Fruit fly (Drosophila melanogaster): ENCODE results near the gene ncm.
A peak's percentile ranks its signal among the peaks of the same experiment; 100 is the strongest.

The ncm gene

DNA sequence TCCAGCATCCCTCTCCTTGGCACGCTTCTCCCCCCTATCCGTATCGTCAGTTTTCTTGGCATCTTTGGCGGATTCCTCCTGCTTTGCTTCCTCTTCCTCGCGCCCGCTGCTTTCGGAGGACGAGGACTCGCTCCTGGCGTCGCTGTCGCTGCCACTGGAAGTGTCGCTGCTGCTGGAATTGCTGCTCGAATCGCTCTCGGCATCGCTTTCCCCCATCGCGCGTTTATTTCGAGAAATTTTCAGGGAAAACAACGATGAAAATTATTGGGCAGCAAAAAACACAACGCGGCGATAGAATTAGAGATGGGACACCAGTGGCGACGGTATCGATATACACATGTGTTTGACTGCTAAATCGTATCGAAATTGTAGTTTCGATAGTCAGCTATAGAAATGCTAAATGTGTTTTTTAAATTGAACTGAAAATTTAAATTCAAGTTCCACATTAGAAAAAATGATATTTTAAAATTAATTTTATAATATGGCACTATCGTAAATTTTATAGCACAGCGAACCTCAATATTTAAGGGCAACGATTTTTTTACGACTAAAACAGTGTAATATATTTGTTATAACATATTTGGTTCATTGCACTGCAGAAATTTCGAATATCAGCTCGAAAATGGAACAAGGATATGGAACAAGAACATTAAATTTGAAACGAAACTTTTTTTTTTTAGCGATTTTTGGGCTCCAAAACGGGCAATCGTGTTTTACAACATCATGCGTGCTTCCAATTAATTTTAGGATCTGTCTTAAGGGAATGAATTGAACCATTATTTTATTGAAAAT lies at the start of gene ncm (continued):
- TF ChIP-seq CG18262 (tag; optimal IDR thresholded peaks at IDR 0.05) (peak; percentile 33), Ets97D (GFP tag; optimal IDR thresholded peaks at IDR 0.05) (no peak), danr (GFP tag; IDR thresholded peaks at IDR 0.05) (no peak), D (optimal IDR thresholded peaks at IDR 0.05) (no peak), D (GFP tag; optimal IDR thresholded peaks at IDR 0.05) (no peak), CG2678 (tag; optimal IDR thresholded peaks at IDR 0.05) (no peak), CG7963 (GFP tag; IDR thresholded peaks at IDR 0.05; ENCODE audit: partially characterized antibody) (peak; percentile 68), CG8924 (tag; optimal IDR thresholded peaks at IDR 0.05) (no peak), repo (GFP tag; optimal IDR thresholded peaks at IDR 0.05) (no peak), unc-4 (GFP tag; IDR thresholded peaks at IDR 0.05; ENCODE audit: partially characterized antibody) (peak; percentile 91), jumu (GFP tag; optimal IDR thresholded peaks at IDR 0.05) (no peak), lola (GFP tag; optimal IDR thresholded peaks at IDR 0.05) (peak in 1 of 3 experiments; percentile 3), CG10979 (tag; optimal IDR thresholded peaks at IDR 0.05) (no peak), hth (optimal IDR thresholded peaks at IDR 0.05) (no peak), seq (GFP tag; IDR thresholded peaks at IDR 0.05) (no peak), caup (GFP tag; optimal IDR thresholded peaks at IDR 0.05; ENCODE audit: severe bottlenecking) (no peak), CG33557 (GFP tag; optimal IDR thresholded peaks at IDR 0.05) (peak; percentile 8), HmgZ (tag; optimal IDR thresholded peaks at IDR 0.05) (peak; percentile 37), CG6813 (GFP tag; optimal IDR thresholded peaks at IDR 0.05) (no peak), twi (tag; optimal IDR thresholded peaks at IDR 0.05) (no peak), pho (GFP tag; optimal IDR thresholded peaks at IDR 0.05) (no peak), CG13624 (GFP tag; optimal IDR thresholded peaks at IDR 0.05) (no peak), NFAT (GFP tag; IDR thresholded peaks at IDR 0.05) (no peak), salm (tag; optimal IDR thresholded peaks at IDR 0.05) (no peak), chinmo (GFP tag; IDR thresholded peaks at IDR 0.05; ENCODE audit: partially characterized antibody) (peak; percentile 92; the same call in 3 of the 4 replicates), CG11085 (GFP tag; IDR thresholded peaks at IDR 0.05) (no peak), CG16863 (GFP tag; optimal IDR thresholded peaks at IDR 0.05) (no peak), CG30020 (tag; optimal IDR thresholded peaks at IDR 0.05) (peak; percentile 96), CrebB (tag; optimal IDR thresholded peaks at IDR 0.05) (no peak), Fer2 (tag; optimal IDR thresholded peaks at IDR 0.05) (no peak), Ssrp (tag; optimal IDR thresholded peaks at IDR 0.05) (no peak), jing (GFP tag; optimal IDR thresholded peaks at IDR 0.05) (no peak), wek (GFP tag; optimal IDR thresholded peaks at IDR 0.05) (no peak), Usf (GFP tag; optimal IDR thresholded peaks at IDR 0.05) (no peak), HLH3B (GFP tag; IDR thresholded peaks at IDR 0.05) (no peak), lab (GFP tag; optimal IDR thresholded peaks at IDR 0.05) (no peak), nerfin-1 (tag; optimal IDR thresholded peaks at IDR 0.05) (no peak), phol (tag; optimal IDR thresholded peaks at IDR 0.05) (peak; percentile 46), slou (GFP tag; optimal IDR thresholded peaks at IDR 0.05) (no peak), esg (GFP tag; conservative IDR thresholded peaks at IDR 0.05) (no peak), eyg (GFP tag; optimal IDR thresholded peaks at IDR 0.05) (no peak), CG4707 (GFP tag; optimal IDR thresholded peaks at IDR 0.05) (no peak), CG11504 (tag; optimal IDR thresholded peaks at IDR 0.05) (no peak), CG15479 (GFP tag; optimal IDR thresholded peaks at IDR 0.05) (no peak), CG1792 (GFP tag; optimal IDR thresholded peaks at IDR 0.05) (no peak), Bteb2 (GFP tag; optimal IDR thresholded peaks at IDR 0.05) (no peak), CG4282 (GFP tag; optimal IDR thresholded peaks at IDR 0.05) (no peak), nau (GFP tag; optimal IDR thresholded peaks at IDR 0.05) (no peak), eve (GFP tag; optimal IDR thresholded peaks at IDR 0.05) (no peak)

All from whole organism, embryonic.